Fruit fly (Drosophila melanogaster): ENCODE data around the gene CG42835.

Gene CG42835

DNA sequence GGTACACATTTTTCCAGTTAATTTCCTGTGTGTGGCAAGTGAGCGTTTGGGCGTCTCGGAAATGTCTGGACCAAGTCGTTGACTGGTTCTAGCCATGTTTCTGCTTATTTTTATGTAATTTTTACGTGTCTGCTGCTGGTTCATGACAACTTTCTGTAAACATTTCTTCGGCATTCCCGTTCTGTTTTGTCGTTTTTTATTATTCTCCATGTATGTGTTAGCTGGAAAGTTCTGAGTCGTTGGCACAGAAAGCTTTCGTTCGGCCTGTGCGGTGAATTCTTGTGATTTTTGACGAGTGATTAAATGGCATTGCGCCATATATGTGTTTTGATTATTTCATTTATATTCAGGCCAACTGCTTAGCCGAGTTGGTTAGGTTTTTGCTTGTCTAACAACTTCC is 5.8 kb downstream of the CG42835 start:
- no peak for TF ChIP-seq ey (GFP tag; optimal IDR thresholded peaks at IDR 0.05)
- no peak for TF ChIP-seq Hr78 (GFP tag; optimal IDR thresholded peaks at IDR 0.05)
- TF ChIP-seq sage (GFP tag; optimal IDR thresholded peaks at IDR 0.05) = no peak
- TF ChIP-seq psq (GFP tag; optimal IDR thresholded peaks at IDR 0.05) = no peak
- TF ChIP-seq Jra (GFP tag; optimal IDR thresholded peaks at IDR 0.05) = no peak
- TF ChIP-seq Sp1 (GFP tag; optimal IDR thresholded peaks at IDR 0.05) = no peak
- no peak for TF ChIP-seq brk (GFP tag; optimal IDR thresholded peaks at IDR 0.05)
- no peak for TF ChIP-seq Dfd (GFP tag; optimal IDR thresholded peaks at IDR 0.05)
- no peak for TF ChIP-seq Abd-B (GFP tag; optimal IDR thresholded peaks at IDR 0.05)
- TF ChIP-seq dsf (GFP tag; optimal IDR thresholded peaks at IDR 0.05; ENCODE audit: borderline replicate concordance) = no peak
- TF ChIP-seq woc (GFP tag; optimal IDR thresholded peaks at IDR 0.05) = no peak
- no peak for TF ChIP-seq HLH106 (tag; optimal IDR thresholded peaks at IDR 0.05)
- TF ChIP-seq CG32264 (GFP tag; optimal IDR thresholded peaks at IDR 0.05) = no peak
- TF ChIP-seq N (GFP tag; optimal IDR thresholded peaks at IDR 0.05) = no peak

dm6 chr3R:17430481-17430880 is 10.0 kb downstream of the CG42835 start:
- no peak for TF ChIP-seq woc (GFP tag; optimal IDR thresholded peaks at IDR 0.05)
- no peak for TF ChIP-seq sage (GFP tag; optimal IDR thresholded peaks at IDR 0.05)
- TF ChIP-seq dl (GFP tag; optimal IDR thresholded peaks at IDR 0.05; ENCODE audit: insufficient read depth in 1 of 2, partially characterized antibody in 2 of 2) = no peak
- TF ChIP-seq Hr78 (GFP tag; optimal IDR thresholded peaks at IDR 0.05) = no peak
- TF ChIP-seq GATAd (GFP tag; optimal IDR thresholded peaks at IDR 0.05) = no peak
- no peak for TF ChIP-seq Dif (GFP tag; optimal IDR thresholded peaks at IDR 0.05; ENCODE audit: partially characterized antibody)
- TF ChIP-seq br (GFP tag; optimal IDR thresholded peaks at IDR 0.05) = no peak
- no peak for TF ChIP-seq h (GFP tag; optimal IDR thresholded peaks at IDR 0.05)
- TF ChIP-seq lola (GFP tag; optimal IDR thresholded peaks at IDR 0.05) = no peak
- no peak for TF ChIP-seq Jra (GFP tag; optimal IDR thresholded peaks at IDR 0.05)
- TF ChIP-seq Dfd (GFP tag; optimal IDR thresholded peaks at IDR 0.05) = no peak
- TF ChIP-seq CG32264 (GFP tag; optimal IDR thresholded peaks at IDR 0.05) = no peak
- TF ChIP-seq pan (optimal IDR thresholded peaks at IDR 0.05) = no peak
- no peak for TF ChIP-seq dmrt93B (GFP tag; optimal IDR thresholded peaks at IDR 0.05)
- TF ChIP-seq usp (GFP tag; optimal IDR thresholded peaks at IDR 0.05) = no peak
- no peak for TF ChIP-seq CG9705 (GFP tag; optimal IDR thresholded peaks at IDR 0.05)
- no peak for TF ChIP-seq foxo (GFP tag; optimal IDR thresholded peaks at IDR 0.05)
- TF ChIP-seq rgr (GFP tag; optimal IDR thresholded peaks at IDR 0.05) = no peak

DNA sequence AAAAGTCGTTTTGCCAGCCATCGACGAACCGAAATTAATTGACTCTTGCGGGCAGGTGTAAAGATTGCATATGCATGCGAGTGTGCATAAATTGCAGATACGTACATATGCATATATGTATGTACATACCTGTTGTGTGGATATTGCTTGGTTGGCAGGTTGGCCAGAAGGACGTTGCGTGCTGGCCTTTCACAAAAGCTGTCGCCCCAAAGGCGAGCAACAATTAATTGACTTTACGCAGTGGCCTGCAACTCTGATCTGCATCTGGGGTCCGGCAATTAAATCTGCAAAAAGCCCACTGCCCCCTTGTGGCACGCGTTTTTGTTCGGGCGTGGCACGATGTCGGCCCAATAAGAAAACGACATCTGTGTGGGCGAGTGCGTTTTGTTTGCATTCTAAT is 12.7 kb downstream of the CG42835 start:
- TF ChIP-seq woc (GFP tag; optimal IDR thresholded peaks at IDR 0.05) (no peak), Hr78 (GFP tag; optimal IDR thresholded peaks at IDR 0.05) (no peak), CG32264 (GFP tag; optimal IDR thresholded peaks at IDR 0.05) (no peak), Jra (GFP tag; optimal IDR thresholded peaks at IDR 0.05) (no peak), HLH106 (tag; optimal IDR thresholded peaks at IDR 0.05) (no peak), dmrt93B (GFP tag; optimal IDR thresholded peaks at IDR 0.05) (no peak), ey (GFP tag; optimal IDR thresholded peaks at IDR 0.05) (no peak), lola (GFP tag; optimal IDR thresholded peaks at IDR 0.05) (no peak), dl (GFP tag; optimal IDR thresholded peaks at IDR 0.05; ENCODE audit: insufficient read depth in 1 of 2, partially characterized antibody in 2 of 2) (no peak), OdsH (GFP tag; optimal IDR thresholded peaks at IDR 0.05) (no peak), rgr (GFP tag; optimal IDR thresholded peaks at IDR 0.05) (no peak), Hnf4 (GFP tag; optimal IDR thresholded peaks at IDR 0.05) (no peak), Hr83 (GFP tag; optimal IDR thresholded peaks at IDR 0.05; ENCODE audit: poor library complexity, severe bottlenecking) (no peak), usp (GFP tag; optimal IDR thresholded peaks at IDR 0.05) (no peak)

- no peak for TF ChIP-seq foxo (GFP tag; optimal IDR thresholded peaks at IDR 0.05)
- no peak for TF ChIP-seq Mio (GFP tag; optimal IDR thresholded peaks at IDR 0.05)
- no peak for TF ChIP-seq CG9705 (GFP tag; optimal IDR thresholded peaks at IDR 0.05)
These were observed 13.9 kb downstream of the CG42835 start, which contains the start of gene CG44090 for dm6 chr3R:17434330-17434729. Gene CG44090, minus strand, starts transcription at chr3R:17434430.

DNA sequence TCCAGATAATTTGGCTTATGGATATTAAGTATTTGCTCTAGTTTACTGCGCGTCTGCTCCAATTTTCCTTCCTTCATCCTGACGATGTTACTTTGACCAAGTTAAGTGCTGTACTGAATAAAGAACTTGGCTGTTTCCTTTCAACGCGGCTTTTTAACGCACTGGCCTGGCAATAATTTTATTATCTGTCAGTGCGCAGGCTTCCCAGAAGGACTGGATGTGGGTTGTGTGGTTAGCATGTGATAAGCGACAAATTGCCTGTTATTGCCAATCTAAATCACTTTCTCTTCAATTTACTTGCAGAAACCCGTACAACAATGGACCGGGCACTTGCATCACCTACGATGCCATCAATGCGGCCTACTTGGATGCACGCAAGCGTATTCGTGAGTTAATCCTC is 20.2 kb downstream of the CG42835 start, which contains the start of gene CG14331:
Gene CG14331 (minus strand): TSS at position 101 of the 400 bp plus-strand sequence.
- TF ChIP-seq CrebA (GFP tag; optimal IDR thresholded peaks at IDR 0.05; ENCODE audit: borderline replicate concordance) (no peak), Rel (GFP tag; optimal IDR thresholded peaks at IDR 0.05) (no peak), Rel (tag; optimal IDR thresholded peaks at IDR 0.05) (no peak), dl (GFP tag; optimal IDR thresholded peaks at IDR 0.05; ENCODE audit: insufficient read depth in 1 of 2, partially characterized antibody in 2 of 2) (no peak), pan (optimal IDR thresholded peaks at IDR 0.05) (no peak), CG32264 (GFP tag; optimal IDR thresholded peaks at IDR 0.05) (no peak), CG9705 (GFP tag; optimal IDR thresholded peaks at IDR 0.05) (no peak), Hnf4 (GFP tag; optimal IDR thresholded peaks at IDR 0.05) (no peak), woc (GFP tag; optimal IDR thresholded peaks at IDR 0.05) (no peak), N (GFP tag; optimal IDR thresholded peaks at IDR 0.05) (no peak)
